Fruit fly (Drosophila melanogaster): ENCODE measurements around the gene mus201.

dm6 chr2L:8451497-8451896, 13.5 kb downstream of the mus201 start:
- TF ChIP-seq bab1 (GFP tag; optimal IDR thresholded peaks at IDR 0.05), result no peak
- no peak for TF ChIP-seq CG1620 (GFP tag; optimal IDR thresholded peaks at IDR 0.05)
- TF ChIP-seq tj (GFP tag; optimal IDR thresholded peaks at IDR 0.05), result no peak
- TF ChIP-seq Crg-1 (GFP tag; optimal IDR thresholded peaks at IDR 0.05), result no peak
- peak; percentile 41 for TF ChIP-seq cic (GFP tag; optimal IDR thresholded peaks at IDR 0.05)
- TF ChIP-seq CG7045 (GFP tag; optimal IDR thresholded peaks at IDR 0.05), result no peak
- no peak for TF ChIP-seq ovo (GFP tag; optimal IDR thresholded peaks at IDR 0.05)
- peak; percentile 83 for TF ChIP-seq kay (GFP tag; ENCODE audit: borderline replicate concordance)
- TF ChIP-seq Clk (GFP tag; optimal IDR thresholded peaks at IDR 0.05), result no peak
- no peak for TF ChIP-seq CG11617 (GFP tag; optimal IDR thresholded peaks at IDR 0.05)
- TF ChIP-seq CG14711 (tag; optimal IDR thresholded peaks at IDR 0.05), result no peak
